Worm (Caenorhabditis elegans) whole organism, midembryonic: Measurements from ENCODE around the gene C03B1.7.

ENCODE experiments used
- T22C8.4 ChIP-seq: fragments of 200-800 bp; sonication (Bioruptor generic); IDR thresholded peaks from 2 replicates; pipeline ENCODE4 v1.3.6; 2022; ENCODE audit warnings: missing genetic modification characterization, missing compliant biosample characterization
- cog-1 ChIP-seq: sonication (generic microtip); optimal IDR thresholded peaks from 2 replicates; lab custom pipeline; 2016; ENCODE audit warnings: missing genetic modification characterization, missing compliant biosample characterization
- flt-1 ChIP-seq: fragments of 200-800 bp; sonication (Bioruptor generic); IDR thresholded peaks from 2 replicates; pipeline ENCODE4 v1.3.6; 2022; ENCODE audit warnings: missing genetic modification characterization, missing compliant biosample characterization
- klf-2 ChIP-seq: fragments of 200-800 bp; sonication (Bioruptor generic); conservative IDR thresholded peaks from 2 replicates; pipeline ENCODE4 v1.3.6; 2022; ENCODE audit warnings: missing genetic modification reagents, missing genetic modification characterization, missing compliant biosample characterization
- med-1 ChIP-seq: sonication (generic microtip); optimal IDR thresholded peaks from 2 replicates; lab custom pipeline; 2017; ENCODE audit warnings: missing genetic modification characterization, mild to moderate bottlenecking, missing compliant biosample characterization, antibody characterized with exemption, missing genetic modification reagents; ENCODE audit not compliant: insufficient read depth
- ref-1 ChIP-seq: fragments of 200-800 bp; sonication (Bioruptor generic); conservative IDR thresholded peaks from 2 replicates; pipeline ENCODE4 v1.3.6; 2022; ENCODE audit warnings: missing genetic modification reagents, missing genetic modification characterization, missing compliant biosample characterization
- tab-1 ChIP-seq: fragments of 200-800 bp; sonication (Bioruptor generic); IDR thresholded peaks from 2 replicates; pipeline ENCODE4 v1.3.6; 2022; ENCODE audit warnings: missing genetic modification characterization, missing compliant biosample characterization
- ztf-23 ChIP-seq: fragments of 200-800 bp; sonication (Bioruptor generic); IDR thresholded peaks from 2 replicates; pipeline ENCODE4 v1.3.6; 2022; ENCODE audit warnings: missing genetic modification reagents, missing genetic modification characterization, missing compliant biosample characterization
- ztf-29 ChIP-seq: fragments of 200-800 bp; sonication (Bioruptor generic); IDR thresholded peaks from 2 replicates; pipeline ENCODE4 v1.3.6; 2022; ENCODE audit warnings: missing genetic modification reagents, missing genetic modification characterization, missing compliant biosample characterization

Gene C03B1.7

DNA sequence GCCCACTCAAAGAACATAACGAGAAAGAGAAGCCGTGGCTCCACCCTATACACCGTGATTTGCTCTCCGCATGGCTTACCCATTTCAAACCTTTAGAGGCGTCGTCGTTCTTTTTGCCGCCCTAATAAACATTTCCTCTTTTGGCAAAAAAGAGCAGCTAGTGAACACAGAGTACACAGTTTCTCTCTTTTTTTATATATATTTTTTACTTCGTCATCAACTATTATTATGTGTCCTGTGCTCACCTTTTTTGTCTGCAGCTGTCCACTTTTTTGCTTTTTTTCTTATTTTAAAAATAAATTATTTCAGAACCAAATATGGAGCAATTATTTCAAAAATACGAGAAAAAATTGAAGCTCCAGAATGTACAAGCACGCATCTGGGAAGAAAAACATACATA is 28.1 kb downstream of the C03B1.7 start, which contains the start of gene C03B1.2:
TSS of gene C03B1.2 (plus strand) at position 301 of the 400 bp plus-strand sequence.
- TF ChIP-seq ztf-29 (GFP tag; lab: Robert Waterston, UW) (no peak), T22C8.4 (GFP tag; lab: Robert Waterston, UW) (no peak), tab-1 (GFP tag; lab: Robert Waterston, UW) (no peak), med-1 (GFP tag; lab: Kevin White, UChicago) (no peak), cog-1 (tag; lab: Kevin White, UChicago) (no peak), klf-2 (no peak), ztf-23 (no peak), ref-1 (no peak), flt-1 (no peak)

DNA sequence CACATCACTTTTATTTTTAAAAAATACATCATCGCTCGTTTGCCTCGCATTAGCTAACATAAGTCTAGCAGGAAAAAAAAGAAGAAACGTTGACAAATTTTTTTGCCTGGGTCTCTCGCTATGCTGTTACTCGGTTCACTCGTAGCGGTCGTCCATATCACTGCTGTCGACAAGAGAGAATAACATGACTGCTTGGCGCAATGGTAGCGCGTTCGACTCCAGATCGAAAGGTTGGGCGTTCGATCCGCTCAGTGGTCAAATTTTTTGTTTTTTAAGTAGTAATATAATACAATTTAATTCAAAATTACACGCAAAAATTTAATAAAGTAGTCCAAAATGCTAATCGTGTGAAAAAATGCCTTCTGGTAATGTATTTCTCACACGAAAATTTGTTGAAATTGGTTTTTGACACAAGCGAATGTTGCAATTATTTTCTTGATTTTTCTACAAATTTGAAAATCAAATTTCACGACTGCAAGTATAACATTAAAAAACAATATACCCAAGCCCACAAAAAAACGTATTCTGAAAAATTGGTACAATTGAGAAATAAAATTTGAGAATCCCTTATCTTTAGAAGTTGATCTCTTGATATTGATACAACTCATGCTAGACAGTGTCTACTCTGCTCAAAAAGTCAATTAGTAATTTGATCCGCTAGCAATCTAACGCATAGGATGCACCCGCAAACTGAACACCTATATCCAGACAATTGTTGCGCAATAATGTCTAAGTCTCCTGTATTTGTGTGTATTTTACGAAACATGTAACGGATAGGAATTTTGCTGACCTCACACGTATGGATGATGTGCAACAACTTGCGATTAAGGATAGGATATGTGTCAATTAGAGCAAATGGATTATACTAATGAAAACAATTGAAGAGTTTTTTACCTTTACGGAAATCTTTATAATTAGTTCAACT is 29.8 kb downstream of the C03B1.7 start:
- TF ChIP-seq klf-2 (peak; percentile 86), ztf-23 (peak; percentile 87), cog-1 (tag; lab: Kevin White, UChicago) (peak; percentile 57), T22C8.4 (GFP tag; lab: Robert Waterston, UW) (peak; percentile 75), ztf-29 (GFP tag; lab: Robert Waterston, UW) (peak; percentile 85), flt-1 (peak; percentile 94), med-1 (GFP tag; lab: Kevin White, UChicago) (peak; percentile 38), tab-1 (GFP tag; lab: Robert Waterston, UW) (peak; percentile 87), ref-1 (peak; percentile 78)

ce11 chrX:6373348-6373747 is 31.7 kb downstream of the C03B1.7 start, which contains the start of gene C03B1.17:
Gene C03B1.17 (plus strand): TSS chrX:6373648.
- TF ChIP-seq ref-1 (no peak), T22C8.4 (GFP tag; lab: Robert Waterston, UW) (no peak), cog-1 (tag; lab: Kevin White, UChicago) (no peak), klf-2 (no peak), flt-1 (no peak), ztf-29 (GFP tag; lab: Robert Waterston, UW) (no peak), med-1 (GFP tag; lab: Kevin White, UChicago) (no peak), tab-1 (GFP tag; lab: Robert Waterston, UW) (no peak), ztf-23 (no peak)

ce11 chrX:6374451-6374850 is 32.8 kb downstream of the C03B1.7 start, which contains the start of gene C03B1.1:
Gene C03B1.1 (plus strand): TSS chrX:6374751.
- TF ChIP-seq tab-1 (GFP tag; lab: Robert Waterston, UW) (no peak), ztf-29 (GFP tag; lab: Robert Waterston, UW) (no peak), T22C8.4 (GFP tag; lab: Robert Waterston, UW) (no peak), ref-1 (no peak), ztf-23 (no peak), klf-2 (no peak), med-1 (GFP tag; lab: Kevin White, UChicago) (no peak), cog-1 (tag; lab: Kevin White, UChicago) (no peak), flt-1 (no peak)

- TF ChIP-seq T22C8.4 (GFP tag; lab: Robert Waterston, UW) = no peak
- no peak for TF ChIP-seq ztf-29 (GFP tag; lab: Robert Waterston, UW)
- no peak for TF ChIP-seq klf-2
- TF ChIP-seq med-1 (GFP tag; lab: Kevin White, UChicago) = no peak
- TF ChIP-seq flt-1 = no peak
- TF ChIP-seq ztf-23 = no peak
- TF ChIP-seq cog-1 (tag; lab: Kevin White, UChicago) = no peak
- TF ChIP-seq tab-1 (GFP tag; lab: Robert Waterston, UW) = no peak
- TF ChIP-seq ref-1 = no peak
Measured at ce11 chrX:6377634-6378288, 36.1 kb downstream of the C03B1.7 start, which contains the start of gene lmp-1. Gene lmp-1 (minus strand): TSS chrX:6377684.

DNA sequence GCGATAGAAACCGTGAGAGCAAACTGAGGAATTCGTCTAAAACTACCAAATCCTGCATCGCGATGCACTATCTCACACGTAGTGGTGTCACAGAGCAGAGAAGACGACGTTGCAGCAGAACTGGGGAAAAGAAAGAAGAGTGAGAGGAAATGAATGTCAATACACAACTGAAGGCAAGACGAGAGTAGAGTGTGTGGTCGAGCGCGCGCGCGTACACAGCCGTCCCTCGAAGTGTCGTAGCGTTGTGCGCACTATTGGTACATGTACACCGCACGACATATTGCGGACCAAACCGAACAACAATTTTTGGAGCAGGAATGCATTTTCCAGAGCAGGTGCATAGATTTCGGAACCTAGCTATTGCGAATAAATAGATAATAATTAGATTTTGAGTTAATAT is 36.8 kb downstream of the C03B1.7 start:
- peak; percentile 67 for TF ChIP-seq cog-1 (tag; lab: Kevin White, UChicago)
- no peak for TF ChIP-seq med-1 (GFP tag; lab: Kevin White, UChicago)
- 0 out of 2 replicates have a peak, but pooled peaks have one; percentile 27 for TF ChIP-seq ztf-23
- TF ChIP-seq tab-1 (GFP tag; lab: Robert Waterston, UW) = peak; percentile 37; the same call in 1 of the 2 replicates
- peak; percentile 75 for TF ChIP-seq flt-1

ce11 chrX:6382930-6383329 is 41.3 kb downstream of the C03B1.7 start:
- TF ChIP-seq med-1 (GFP tag; lab: Kevin White, UChicago) (no peak), ztf-29 (GFP tag; lab: Robert Waterston, UW) (no peak), cog-1 (tag; lab: Kevin White, UChicago) (no peak), T22C8.4 (GFP tag; lab: Robert Waterston, UW) (no peak), flt-1 (no peak), tab-1 (GFP tag; lab: Robert Waterston, UW) (no peak), ref-1 (no peak), klf-2 (no peak), ztf-23 (no peak)

ce11 chrX:6384537-6384936 is 42.9 kb downstream of the C03B1.7 start:
- TF ChIP-seq flt-1 = no peak
- no peak for TF ChIP-seq ztf-23
- no peak for TF ChIP-seq T22C8.4 (GFP tag; lab: Robert Waterston, UW)
- TF ChIP-seq tab-1 (GFP tag; lab: Robert Waterston, UW) = no peak
- TF ChIP-seq ztf-29 (GFP tag; lab: Robert Waterston, UW) = no peak
- TF ChIP-seq klf-2 = no peak
- TF ChIP-seq cog-1 (tag; lab: Kevin White, UChicago) = no peak
- no peak for TF ChIP-seq med-1 (GFP tag; lab: Kevin White, UChicago)
- no peak for TF ChIP-seq ref-1

- TF ChIP-seq ref-1 (no peak), flt-1 (no peak), ztf-29 (GFP tag; lab: Robert Waterston, UW) (no peak), tab-1 (GFP tag; lab: Robert Waterston, UW) (no peak), ztf-23 (no peak), klf-2 (no peak), T22C8.4 (GFP tag; lab: Robert Waterston, UW) (no peak)
Measured at ce11 chrX:6385185-6385584, 43.6 kb downstream of the C03B1.7 start, which contains the start of gene igdb-3. Gene igdb-3 (plus strand): TSS chrX:6385485.
